Fruit fly (Drosophila melanogaster) whole organism, pupa: ENCODE results near the gene CG31954.

ENCODE experiments used
- CG12605 ChIP-seq: fragments of 200-800 bp; sonication (Bioruptor generic); IDR thresholded peaks from 2 replicates; pipeline ENCODE4 v1.3.6; 2022; ENCODE audit warnings: missing biosample characterization, missing genetic modification characterization
- CG13204 ChIP-seq: fragments of 200-800 bp; sonication (Bioruptor generic); optimal IDR thresholded peaks from 2 replicates; lab custom pipeline; 2018; ENCODE audit warnings: missing biosample characterization, mild to moderate bottlenecking, missing genetic modification characterization, moderate library complexity
- CG15710 ChIP-seq: fragments of 200-800 bp; sonication (Bioruptor generic); optimal IDR thresholded peaks from 2 replicates; lab custom pipeline; 2018; ENCODE audit warnings: missing biosample characterization, mild to moderate bottlenecking, missing genetic modification characterization, moderate library complexity
- CG32121 ChIP-seq: fragments of 200-800 bp; sonication (Bioruptor generic); IDR thresholded peaks from 2 replicates; pipeline ENCODE4 v1.3.6; 2022; ENCODE audit warnings: missing biosample characterization, missing genetic modification characterization
- CG34367 ChIP-seq: fragments of 200-800 bp; sonication (Bioruptor generic); optimal IDR thresholded peaks from 2 replicates; lab custom pipeline; 2018; ENCODE audit warnings: missing biosample characterization, mild to moderate bottlenecking, missing genetic modification characterization
- CG4496 ChIP-seq: fragments of 200-800 bp; sonication (Bioruptor generic); IDR thresholded peaks from 3 replicates; pipeline ENCODE4 v1.3.6; 2022; ENCODE audit warnings: missing biosample characterization, missing genetic modification characterization
- CG8301 ChIP-seq: fragments of 200-800 bp; sonication (Bioruptor generic); optimal IDR thresholded peaks from 2 replicates; lab custom pipeline; 2018; ENCODE audit warnings: missing biosample characterization, mild to moderate bottlenecking, missing genetic modification characterization
- CG9948 ChIP-seq: fragments of 200-800 bp; sonication (Bioruptor generic); optimal IDR thresholded peaks from 2 replicates; lab custom pipeline; 2018; ENCODE audit warnings: missing biosample characterization, mild to moderate bottlenecking, missing genetic modification characterization, moderate library complexity
- EcR ChIP-seq: fragments of 200-800 bp; sonication (Bioruptor generic); optimal IDR thresholded peaks from 3 replicates; lab custom pipeline; 2019; ENCODE audit warnings: missing biosample characterization, missing genetic modification characterization, mild to moderate bottlenecking, moderate library complexity, missing genetic modification reagents
- Pif1A ChIP-seq: fragments of 200-800 bp; sonication (Bioruptor generic); optimal IDR thresholded peaks from 3 replicates; lab custom pipeline; 2016; ENCODE audit warnings: missing biosample characterization, missing genetic modification characterization

DNA sequence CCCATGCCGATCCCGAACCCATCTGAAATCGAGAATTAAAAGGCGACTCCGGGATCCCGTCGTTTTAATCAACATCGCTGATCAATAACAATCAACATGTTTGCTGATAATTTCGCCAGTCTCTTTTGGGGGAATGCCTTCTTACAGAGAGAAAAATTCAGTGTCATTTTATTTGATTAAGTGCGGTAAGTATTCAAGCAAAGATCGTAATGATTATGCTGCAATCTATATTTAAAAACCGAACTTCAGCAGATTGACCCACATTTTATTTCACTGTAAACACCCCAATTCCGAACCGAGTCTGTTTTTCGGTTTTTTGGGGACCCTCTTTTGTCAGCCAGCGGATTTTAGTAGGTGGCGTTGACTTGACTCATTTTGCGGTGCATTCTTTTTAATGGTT lies 44.0 kb upstream of the CG31954 start:
- TF ChIP-seq CG13204 (GFP tag; lab: Kevin White, UChicago) (no peak), CG32121 (GFP tag; lab: Robert Waterston, UW) (no peak), EcR (GFP tag; lab: Kevin White, UChicago) (no peak), Pif1A (GFP tag; lab: Kevin White, UChicago) (no peak), CG8301 (tag; lab: Kevin White, UChicago) (no peak), CG4496 (no peak), CG34367 (tag; lab: Kevin White, UChicago) (no peak), CG15710 (tag; lab: Kevin White, UChicago) (no peak), CG9948 (no peak), CG12605 (GFP tag; lab: Robert Waterston, UW) (no peak)
